Fruit fly (Drosophila melanogaster) whole organism, embryonic: ENCODE data around the gene dimm.
A peak's percentile ranks its signal among the peaks of the same experiment; 100 is the strongest.

Experiments
- Blimp-1 ChIP-seq: fragments of 200-800 bp; sonication (Bioruptor generic); optimal IDR thresholded peaks from 3 replicates; lab custom pipeline; 2018; ENCODE audit warnings: missing biosample characterization, missing genetic modification characterization, mild to moderate bottlenecking, moderate library complexity, missing genetic modification reagents
- CG10321 ChIP-seq: fragments of 200-800 bp; sonication (Bioruptor generic); IDR thresholded peaks from 2 replicates; pipeline ENCODE4 v1.3.6; 2022; ENCODE audit warnings: missing biosample characterization, missing genetic modification characterization
- CG10462 ChIP-seq: fragments of 200-800 bp; sonication (Bioruptor generic); optimal IDR thresholded peaks from 2 replicates; lab custom pipeline; 2016; ENCODE audit warnings: missing biosample characterization, missing genetic modification characterization
- CG10979 ChIP-seq: fragments of 200-800 bp; sonication (Bioruptor generic); optimal IDR thresholded peaks from 2 replicates; lab custom pipeline; 2018; ENCODE audit warnings: missing biosample characterization, mild to moderate bottlenecking, missing genetic modification characterization, moderate library complexity
- CG11696 ChIP-seq: fragments of 200-800 bp; sonication (Bioruptor generic); IDR thresholded peaks from 2 replicates; pipeline ENCODE4 v1.3.6; 2022; ENCODE audit warnings: missing biosample characterization, missing genetic modification characterization
- CG15073 ChIP-seq: fragments of 200-800 bp; sonication (Bioruptor generic); optimal IDR thresholded peaks from 2 replicates; lab custom pipeline; 2016; ENCODE audit warnings: missing biosample characterization, missing genetic modification characterization
- CG17802 ChIP-seq: fragments of 200-800 bp; sonication (Bioruptor generic); optimal IDR thresholded peaks from 2 replicates; lab custom pipeline; 2018; ENCODE audit warnings: missing biosample characterization, mild to moderate bottlenecking, missing genetic modification characterization, moderate library complexity
- CG17829 ChIP-seq: fragments of 200-800 bp; optimal IDR thresholded peaks from 2 replicates; lab custom pipeline; 2019; ENCODE audit warnings: missing biosample characterization, mild to moderate bottlenecking, missing genetic modification characterization, moderate library complexity
- CG17912 ChIP-seq: fragments of 200-800 bp; sonication (Bioruptor generic); optimal IDR thresholded peaks from 2 replicates; lab custom pipeline; 2018; ENCODE audit warnings: missing biosample characterization, mild to moderate bottlenecking, missing genetic modification characterization
- CG2120 ChIP-seq: fragments of 200-800 bp; sonication (Bioruptor generic); optimal IDR thresholded peaks from 3 replicates; lab custom pipeline; 2016; ENCODE audit warnings: missing biosample characterization, missing genetic modification characterization
- CG2199 ChIP-seq: fragments of 200-800 bp; sonication (Bioruptor generic); IDR thresholded peaks from 3 replicates; pipeline ENCODE4 v1.3.6; 2022; ENCODE audit warnings: missing biosample characterization, missing genetic modification characterization
- CG31441 ChIP-seq: fragments of 200-800 bp; sonication (Bioruptor generic); IDR thresholded peaks from 2 replicates; pipeline ENCODE4 v1.3.6; 2022; ENCODE audit warnings: missing biosample characterization, missing genetic modification characterization
- CG32532 ChIP-seq: fragments of 200-800 bp; sonication (Bioruptor generic); IDR thresholded peaks from 2 replicates; pipeline ENCODE4 v1.3.6; 2022; ENCODE audit warnings: missing biosample characterization, missing genetic modification characterization
- CG3847 ChIP-seq: fragments of 200-800 bp; sonication (Bioruptor generic); IDR thresholded peaks from 2 replicates; pipeline ENCODE4 v1.3.6; 2022; ENCODE audit warnings: missing biosample characterization, missing genetic modification characterization
- CG4707 ChIP-seq: fragments of 200-800 bp; sonication (Bioruptor generic); optimal IDR thresholded peaks from 2 replicates; lab custom pipeline; 2018; ENCODE audit warnings: missing biosample characterization, mild to moderate bottlenecking, missing genetic modification characterization, moderate library complexity
- CG5245 ChIP-seq: fragments of 200-800 bp; sonication (Bioruptor generic); optimal IDR thresholded peaks from 3 replicates; lab custom pipeline; 2016; ENCODE audit warnings: missing biosample characterization, missing genetic modification characterization
- GATAe ChIP-seq: fragments of 200-800 bp; sonication (Bioruptor generic); conservative IDR thresholded peaks from 2 replicates; pipeline ENCODE4 v1.3.6; 2022; ENCODE audit warnings: missing biosample characterization, missing genetic modification characterization
- Gug ChIP-seq: fragments of 200-800 bp; sonication (Bioruptor generic); IDR thresholded peaks from 4 replicates; pipeline ENCODE4 v1.3.6; 2022; ENCODE audit warnings: missing biosample characterization, missing genetic modification characterization
- Lim3 ChIP-seq: fragments of 200-800 bp; sonication (Bioruptor generic); IDR thresholded peaks from 2 replicates; pipeline ENCODE4 v1.3.6; 2022; ENCODE audit warnings: missing biosample characterization, missing genetic modification characterization
- Meics ChIP-seq: fragments of 200-800 bp; sonication (Bioruptor generic); optimal IDR thresholded peaks from 2 replicates; lab custom pipeline; 2017; ENCODE audit warnings: missing biosample characterization, mild to moderate bottlenecking, missing genetic modification characterization
- Ptx1 ChIP-seq: fragments of 200-800 bp; sonication (Bioruptor generic); IDR thresholded peaks from 2 replicates; pipeline ENCODE4 v1.3.6; 2022; ENCODE audit warnings: missing biosample characterization, missing genetic modification characterization
- Rfx ChIP-seq: fragments of 200-800 bp; sonication (Bioruptor generic); IDR thresholded peaks from 2 replicates; pipeline ENCODE4 v1.3.6; 2022; ENCODE audit warnings: missing biosample characterization, missing genetic modification characterization
- Scr ChIP-seq: fragments of 200-800 bp; sonication (Bioruptor generic); IDR thresholded peaks from 2 replicates; pipeline ENCODE4 v1.3.6; 2022; ENCODE audit warnings: missing biosample characterization, missing genetic modification characterization; ENCODE audit not compliant: partially characterized antibody
- Six4 ChIP-seq: fragments of 200-800 bp; sonication (Bioruptor generic); optimal IDR thresholded peaks from 2 replicates; lab custom pipeline; 2016; ENCODE audit warnings: missing biosample characterization, missing genetic modification characterization
- Vsx1 ChIP-seq: fragments of 200-800 bp; sonication (Bioruptor generic); optimal IDR thresholded peaks from 2 replicates; lab custom pipeline; 2017; ENCODE audit warnings: missing biosample characterization, mild to moderate bottlenecking, missing genetic modification characterization, missing genetic modification reagents
- br ChIP-seq: fragments of >200 bp; optimal IDR thresholded peaks from 2 replicates; lab custom pipeline; 2017
- cad ChIP-seq: fragments of >200 bp; optimal IDR thresholded peaks from 2 replicates; lab custom pipeline; 2017; ENCODE audit warnings: missing biosample characterization, missing genetic modification characterization
- cato ChIP-seq: fragments of 200-800 bp; sonication (Bioruptor generic); optimal IDR thresholded peaks from 2 replicates; lab custom pipeline; 2016; ENCODE audit warnings: missing biosample characterization, missing genetic modification characterization, borderline replicate concordance
- caup ChIP-seq: fragments of 200-800 bp; sonication (Bioruptor generic); optimal IDR thresholded peaks from 3 replicates; lab custom pipeline; 2017; ENCODE audit warnings: missing biosample characterization, mild to moderate bottlenecking, missing genetic modification characterization, moderate library complexity; ENCODE audit not compliant: severe bottlenecking
- ci ChIP-seq: fragments of 200-800 bp; sonication (Bioruptor generic); IDR thresholded peaks from 3 replicates; pipeline ENCODE4 v1.3.6; 2022; ENCODE audit warnings: missing biosample characterization, missing genetic modification characterization
- danr ChIP-seq: fragments of 200-800 bp; sonication (Bioruptor generic); IDR thresholded peaks from 2 replicates; pipeline ENCODE4 v1.3.6; 2022; ENCODE audit warnings: missing biosample characterization, missing genetic modification characterization
- fd64A ChIP-seq: fragments of 200-800 bp; sonication (Bioruptor generic); optimal IDR thresholded peaks from 3 replicates; lab custom pipeline; 2018; ENCODE audit warnings: missing biosample characterization, mild to moderate bottlenecking, missing genetic modification characterization
- gro ChIP-seq: fragments of 200-800 bp; sonication (Bioruptor generic); optimal IDR thresholded peaks from 2 replicates; lab custom pipeline; 2016; ENCODE audit warnings: missing biosample characterization, missing genetic modification characterization
- her ChIP-seq: fragments of 200-800 bp; sonication (Bioruptor generic); optimal IDR thresholded peaks from 2 replicates; lab custom pipeline; 2016; ENCODE audit warnings: missing biosample characterization, missing genetic modification characterization
- ind ChIP-seq: fragments of 200-800 bp; sonication (Bioruptor generic); optimal IDR thresholded peaks from 3 replicates; lab custom pipeline; 2016; ENCODE audit warnings: missing biosample characterization, missing genetic modification characterization
- insv ChIP-seq, 2 experiments: fragments of 200-800 bp; sonication (Bioruptor generic); optimal IDR thresholded peaks; 3 replicates each; lab custom pipeline; 2016 to 2018; ENCODE audit warnings: missing biosample characterization in 2 of 2, missing genetic modification characterization in 2 of 2
- p53 ChIP-seq: fragments of 200-800 bp; sonication (Bioruptor generic); optimal IDR thresholded peaks from 2 replicates; lab custom pipeline; 2016; ENCODE audit warnings: missing biosample characterization, missing genetic modification characterization
- pita ChIP-seq: fragments of 200-800 bp; sonication (Bioruptor generic); optimal IDR thresholded peaks from 2 replicates; lab custom pipeline; 2017; ENCODE audit warnings: missing biosample characterization, mild to moderate bottlenecking, missing genetic modification characterization
- psq ChIP-seq: fragments of 200-800 bp; sonication (Bioruptor generic); optimal IDR thresholded peaks from 2 replicates; lab custom pipeline; 2017; ENCODE audit warnings: missing biosample characterization, missing genetic modification characterization
- pum ChIP-seq: fragments of 200-800 bp; sonication (Bioruptor generic); optimal IDR thresholded peaks from 2 replicates; lab custom pipeline; 2016; ENCODE audit warnings: missing biosample characterization, missing genetic modification characterization
- sens ChIP-seq: fragments of 200-800 bp; sonication (Bioruptor generic); peaks from one replicate; lab custom pipeline; 2016; ENCODE audit warnings: missing biosample characterization, missing genetic modification characterization
- tio ChIP-seq: fragments of 200-800 bp; sonication (Bioruptor generic); optimal IDR thresholded peaks from 2 replicates; lab custom pipeline; 2017; ENCODE audit warnings: missing biosample characterization, missing genetic modification characterization, inconsistent platforms
- trh ChIP-seq: fragments of 200-800 bp; sonication (Bioruptor generic); optimal IDR thresholded peaks from 2 replicates; lab custom pipeline; 2016; ENCODE audit warnings: missing biosample characterization, missing genetic modification characterization
- vvl ChIP-seq: fragments of 200-800 bp; sonication (Bioruptor generic); IDR thresholded peaks from 2 replicates; pipeline ENCODE4 v1.3.6; 2022; ENCODE audit warnings: missing biosample characterization, missing genetic modification characterization
- zen ChIP-seq: fragments of 200-800 bp; sonication (Bioruptor generic); optimal IDR thresholded peaks from 3 replicates; lab custom pipeline; 2018; ENCODE audit warnings: missing biosample characterization, mild to moderate bottlenecking, missing genetic modification characterization, moderate library complexity
- zfh1 ChIP-seq: fragments of 200-800 bp; sonication (Bioruptor generic); IDR thresholded peaks from 3 replicates; pipeline ENCODE4 v1.3.6; 2022; ENCODE audit warnings: missing biosample characterization, missing genetic modification characterization

The dimm gene

dm6 chr2L:21330823-21331222 lies 733 bp upstream of the dimm start (continued):
- TF ChIP-seq Rfx (no peak), caup (GFP tag; lab: Kevin White, UChicago) (no peak), CG17912 (GFP tag; lab: Kevin White, UChicago) (no peak), Gug (no peak), ci (GFP tag; lab: Robert Waterston, UW) (peak; percentile 69; the same call in 1 of the 3 replicates), CG5245 (GFP tag; lab: Kevin White, UChicago) (no peak), insv (GFP tag; optimal IDR thresholded peaks at IDR 0.05; lab: Kevin White, UChicago) (no peak), ind (GFP tag; lab: Kevin White, UChicago) (no peak), CG15073 (GFP tag; lab: Kevin White, UChicago) (no peak), psq (no peak), CG17802 (no peak), CG10462 (GFP tag; lab: Kevin White, UChicago) (no peak), Scr (GFP tag; lab: Robert Waterston, UW) (no peak), CG2120 (GFP tag; lab: Kevin White, UChicago) (peak; percentile 38), zfh1 (GFP tag; lab: Robert Waterston, UW) (no peak), pum (no peak), Blimp-1 (GFP tag; lab: Kevin White, UChicago) (no peak), Ptx1 (no peak; the same call in 1 of the 2 replicates), br (lab: Kevin White, UChicago) (no peak), her (no peak), CG31441 (no peak), pita (GFP tag; lab: Kevin White, UChicago) (no peak), fd64A (GFP tag; lab: Kevin White, UChicago) (no peak), trh (GFP tag; lab: Kevin White, UChicago) (no peak), Six4 (GFP tag; lab: Kevin White, UChicago) (no peak), cato (GFP tag; lab: Kevin White, UChicago) (no peak), Lim3 (GFP tag; lab: Robert Waterston, UW) (no peak), GATAe (GFP tag; lab: Robert Waterston, UW) (no peak), danr (GFP tag; lab: Robert Waterston, UW) (no peak), vvl (no peak), Meics (GFP tag; lab: Kevin White, UChicago) (no peak), CG17829 (peak; percentile 14), CG4707 (peak; percentile 68), gro (GFP tag; lab: Kevin White, UChicago) (no peak), p53 (no peak)

DNA sequence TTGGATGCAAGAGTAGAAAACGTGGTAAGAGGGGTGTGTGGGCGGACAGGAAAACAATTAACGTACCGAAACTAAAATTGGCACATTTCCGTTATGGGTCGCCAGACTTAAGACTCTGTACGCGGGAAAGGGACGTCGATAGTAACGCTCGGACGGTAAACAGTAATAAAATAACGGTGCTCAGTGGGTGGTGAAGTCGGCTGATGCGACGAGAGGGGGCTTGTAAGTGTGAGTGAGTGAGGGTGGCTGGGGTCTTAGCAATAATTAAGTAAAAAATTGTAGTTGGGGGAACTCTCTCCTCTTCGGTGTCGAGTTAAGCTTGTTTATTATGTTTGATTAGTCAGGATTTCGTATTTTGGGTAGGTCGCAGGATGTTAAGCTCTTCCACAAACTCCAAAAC lies 10.2 kb downstream of the dimm start:
- TF ChIP-seq CG32532 (GFP tag; lab: Robert Waterston, UW): no peak
- TF ChIP-seq CG3847 (GFP tag; lab: Robert Waterston, UW): no peak
- TF ChIP-seq sens (GFP tag; lab: Kevin White, UChicago): no peak
- no peak for TF ChIP-seq CG10979
- TF ChIP-seq CG10321 (GFP tag; lab: Robert Waterston, UW): peak; percentile 55
- TF ChIP-seq zen (tag; lab: Kevin White, UChicago): peak; percentile 35
- TF ChIP-seq Vsx1 (GFP tag; lab: Kevin White, UChicago): no peak
- 0 out of 3 replicates have a peak, but pooled peaks have one; percentile 51 for TF ChIP-seq CG2199 (GFP tag; lab: Robert Waterston, UW)
- no peak for TF ChIP-seq CG11696 (GFP tag; lab: Robert Waterston, UW)
- no peak for TF ChIP-seq tio (GFP tag; lab: Kevin White, UChicago)
- peak; percentile 46 for TF ChIP-seq cad (GFP tag; lab: Kevin White, UChicago)
- TF ChIP-seq, all 482 proteins: peak for 4
